Fruit fly (Drosophila melanogaster) S2 (cell line): Measurements from ENCODE around the gene Reg-2.

Source experiments
- CG8478 ChIP-seq: fragments of >200 bp; optimal IDR thresholded peaks from 2 replicates; lab custom pipeline; 2018
- CTCF ChIP-seq, 2 experiments: fragments of >200 bp; optimal IDR thresholded peaks; 2 replicates each; lab custom pipeline; 2018

- no peak for TF ChIP-seq CTCF (optimal IDR thresholded peaks at IDR 0.05; lab: Kevin White, UChicago)
- TF ChIP-seq CG8478 (lab: Kevin White, UChicago), result no peak
Measured at dm6 chr3L:609163-609562, 2.8 kb upstream of the Reg-2 start.
